Worm (Caenorhabditis elegans) whole organism, L1 larva: ENCODE measurements around the gene str-139.

Experiments used
- C34B4.2 ChIP-seq: sonication (generic microtip); optimal IDR thresholded peaks from 2 replicates; lab custom pipeline; 2017; ENCODE audit warnings: mild to moderate bottlenecking, missing genetic modification characterization, missing compliant biosample characterization
- F16B12.6 ChIP-seq: fragments of 150-350 bp; optimal IDR thresholded peaks from 2 replicates; lab custom pipeline; 2014; ENCODE audit warnings: missing biosample characterization, missing genetic modification characterization
- Y116A8C.19 ChIP-seq: sonication (generic microtip); optimal IDR thresholded peaks from 2 replicates; lab custom pipeline; 2016; ENCODE audit warnings: missing compliant biosample characterization, missing genetic modification characterization, borderline replicate concordance
- aha-1 ChIP-seq: fragments of 150-350 bp; optimal IDR thresholded peaks from 2 replicates; lab custom pipeline; 2014; ENCODE audit warnings: missing biosample characterization, missing genetic modification characterization
- alr-1 ChIP-seq: fragments of 200-800 bp; sonication (Bioruptor generic); optimal IDR thresholded peaks from 2 replicates; lab custom pipeline; 2018; ENCODE audit warnings: borderline replicate concordance, mild to moderate bottlenecking, missing genetic modification characterization, missing compliant biosample characterization
- blmp-1 ChIP-seq: fragments of 150-350 bp; optimal IDR thresholded peaks from 2 replicates; lab custom pipeline; 2014; ENCODE audit warnings: missing biosample characterization, missing genetic modification characterization
- ceh-63 ChIP-seq: fragments of 200-800 bp; sonication (Bioruptor generic); optimal IDR thresholded peaks from 2 replicates; lab custom pipeline; 2018; ENCODE audit warnings: mild to moderate bottlenecking, missing genetic modification characterization, missing compliant biosample characterization
- ceh-82 ChIP-seq, 3 experiments: fragments of 150-350 bp in 1 of 3; sonication (generic microtip) in 2 of 3; optimal IDR thresholded peaks; 2 replicates each; lab custom pipeline; 2014 to 2017; ENCODE audit warnings: missing biosample characterization in 3 of 3, missing genetic modification characterization in 3 of 3
- ceh-90 ChIP-seq: sonication (generic microtip); optimal IDR thresholded peaks from 2 replicates; lab custom pipeline; 2016; ENCODE audit warnings: missing genetic modification characterization, missing compliant biosample characterization
- efl-1 ChIP-seq, 4 experiments: fragments of 150-350 bp; optimal IDR thresholded peaks in 3 of 4; peaks in 1 of 4; 1 replicate in 1 of 4; 2 replicates in 3 of 4; lab custom pipeline; 2014; ENCODE audit warnings: missing biosample characterization in 2 of 4, missing genetic modification characterization in 2 of 4, missing genetic modification reagents in 2 of 4
- egl-27 ChIP-seq, 2 experiments: fragments of 150-350 bp in 1 of 2; sonication (generic microtip); optimal IDR thresholded peaks; 3 replicates each; lab custom pipeline; 2017 to 2018; ENCODE audit warnings: missing biosample characterization in 2 of 2, missing genetic modification characterization in 2 of 2, missing genetic modification reagents in 2 of 2
- elt-2 ChIP-seq: sonication (generic microtip); optimal IDR thresholded peaks from 2 replicates; lab custom pipeline; 2016; ENCODE audit warnings: missing genetic modification characterization, mild to moderate bottlenecking, inconsistent platforms, missing compliant biosample characterization, missing genetic modification reagents
- elt-3 ChIP-seq, 6 experiments: fragments of 150-350 bp in 1 of 6; sonication (generic microtip); optimal IDR thresholded peaks; 2 replicates each; lab custom pipeline; 2017 to 2018; ENCODE audit warnings: missing biosample characterization in 6 of 6, missing genetic modification characterization in 6 of 6, inconsistent platforms in 1 of 6
- ets-5 ChIP-seq: fragments of 200-800 bp; sonication (Bioruptor generic); IDR thresholded peaks from 2 replicates; pipeline ENCODE4 v1.3.6; 2022; ENCODE audit warnings: missing genetic modification characterization, missing compliant biosample characterization
- fkh-4 ChIP-seq: sonication (generic microtip); optimal IDR thresholded peaks from 2 replicates; lab custom pipeline; 2016; ENCODE audit warnings: missing compliant biosample characterization, missing genetic modification characterization, borderline replicate concordance
- fos-1 ChIP-seq: fragments of 150-350 bp; optimal IDR thresholded peaks from 2 replicates; lab custom pipeline; 2014; ENCODE audit warnings: missing biosample characterization, missing genetic modification characterization
- grh-1 ChIP-seq: fragments of 200-800 bp; sonication (Bioruptor generic); IDR thresholded peaks from 2 replicates; pipeline ENCODE4 v1.3.6; 2022; ENCODE audit warnings: missing genetic modification reagents, missing genetic modification characterization, missing compliant biosample characterization
- hlh-4 ChIP-seq: sonication (generic microtip); optimal IDR thresholded peaks from 2 replicates; lab custom pipeline; 2016; ENCODE audit warnings: mild to moderate bottlenecking, missing genetic modification characterization, missing compliant biosample characterization
- hpl-2 ChIP-seq: fragments of 150-350 bp; optimal IDR thresholded peaks from 2 replicates; lab custom pipeline; 2014; ENCODE audit warnings: missing biosample characterization, missing genetic modification reagents, missing genetic modification characterization
- irx-1 ChIP-seq: sonication (generic microtip); optimal IDR thresholded peaks from 2 replicates; lab custom pipeline; 2016; ENCODE audit warnings: missing genetic modification characterization, missing compliant biosample characterization
- jun-1 ChIP-seq: fragments of 150-350 bp; optimal IDR thresholded peaks from 2 replicates; lab custom pipeline; 2014; ENCODE audit warnings: missing biosample characterization, missing genetic modification reagents, missing genetic modification characterization
- lin-14 ChIP-seq: fragments of 200-800 bp; sonication (Bioruptor generic); optimal IDR thresholded peaks from 2 replicates; lab custom pipeline; 2018; ENCODE audit warnings: mild to moderate bottlenecking, missing genetic modification characterization, moderate library complexity, missing compliant biosample characterization
- lin-35 ChIP-seq, 2 experiments: fragments of 150-350 bp; optimal IDR thresholded peaks; 2 replicates each; lab custom pipeline; 2014; ENCODE audit warnings: missing biosample characterization in 2 of 2, missing genetic modification characterization in 2 of 2, missing genetic modification reagents in 2 of 2
- lir-3 ChIP-seq: sonication (generic microtip); optimal IDR thresholded peaks from 2 replicates; lab custom pipeline; 2016; ENCODE audit warnings: mild to moderate bottlenecking, missing genetic modification characterization, moderate library complexity, missing compliant biosample characterization; ENCODE audit not compliant: poor library complexity
- lsy-2 ChIP-seq, 2 experiments: fragments of 150-350 bp; optimal IDR thresholded peaks; 2 replicates each; lab custom pipeline; 2014; ENCODE audit warnings: missing biosample characterization in 2 of 2, missing genetic modification characterization in 2 of 2
- mab-9 ChIP-seq: fragments of 200-800 bp; sonication (Bioruptor generic); IDR thresholded peaks from 2 replicates; pipeline ENCODE4 v1.3.6; 2022; ENCODE audit warnings: missing genetic modification reagents, missing genetic modification characterization, missing compliant biosample characterization
- mep-1 ChIP-seq: fragments of 150-350 bp; optimal IDR thresholded peaks from 2 replicates; lab custom pipeline; 2014; ENCODE audit warnings: missing biosample characterization, missing genetic modification characterization
- nhr-11 ChIP-seq: fragments of 150-350 bp; optimal IDR thresholded peaks from 2 replicates; lab custom pipeline; 2014; ENCODE audit warnings: missing biosample characterization, missing genetic modification characterization
- nhr-20 ChIP-seq: sonication (generic microtip); optimal IDR thresholded peaks from 2 replicates; lab custom pipeline; 2016; ENCODE audit warnings: mild to moderate bottlenecking, missing genetic modification characterization, missing compliant biosample characterization
- nhr-237 ChIP-seq: fragments of 150-350 bp; optimal IDR thresholded peaks from 2 replicates; lab custom pipeline; 2014; ENCODE audit warnings: missing biosample characterization, missing genetic modification characterization
- nhr-47 ChIP-seq: sonication (generic microtip); optimal IDR thresholded peaks from 2 replicates; lab custom pipeline; 2016; ENCODE audit warnings: mild to moderate bottlenecking, missing genetic modification characterization, moderate library complexity, missing compliant biosample characterization
- nhr-71 ChIP-seq: sonication (generic microtip); optimal IDR thresholded peaks from 2 replicates; lab custom pipeline; 2016; ENCODE audit warnings: mild to moderate bottlenecking, missing genetic modification characterization, moderate library complexity, missing compliant biosample characterization
- nhr-76 ChIP-seq: sonication (generic microtip); optimal IDR thresholded peaks from 2 replicates; lab custom pipeline; 2017; ENCODE audit warnings: missing biosample characterization, missing genetic modification characterization
- nhr-90 ChIP-seq: sonication (generic microtip); optimal IDR thresholded peaks from 2 replicates; lab custom pipeline; 2016; ENCODE audit warnings: mild to moderate bottlenecking, missing genetic modification characterization, missing compliant biosample characterization; ENCODE audit not compliant: poor library complexity
- pax-3 ChIP-seq: fragments of 200-800 bp; sonication (Bioruptor generic); optimal IDR thresholded peaks from 2 replicates; lab custom pipeline; 2018; ENCODE audit warnings: mild to moderate bottlenecking, missing genetic modification characterization, moderate library complexity, missing compliant biosample characterization
- rnt-1 ChIP-seq: sonication (generic microtip); optimal IDR thresholded peaks from 2 replicates; lab custom pipeline; 2016; ENCODE audit warnings: mild to moderate bottlenecking, missing genetic modification characterization, moderate library complexity, missing compliant biosample characterization
- snpc-4 ChIP-seq: fragments of 150-350 bp; optimal IDR thresholded peaks from 2 replicates; lab custom pipeline; 2014; ENCODE audit warnings: missing biosample characterization, missing genetic modification characterization
- snu-23 ChIP-seq: sonication (generic microtip); optimal IDR thresholded peaks from 2 replicates; lab custom pipeline; 2016; ENCODE audit warnings: missing genetic modification characterization, missing compliant biosample characterization
- sox-4 ChIP-seq: sonication (generic microtip); optimal IDR thresholded peaks from 2 replicates; lab custom pipeline; 2016; ENCODE audit warnings: missing genetic modification characterization, missing compliant biosample characterization
- sptf-1 ChIP-seq: fragments of 150-350 bp; optimal IDR thresholded peaks from 2 replicates; lab custom pipeline; 2014; ENCODE audit warnings: missing biosample characterization, missing genetic modification characterization
- sup-37 ChIP-seq: fragments of 200-800 bp; sonication (Bioruptor generic); optimal IDR thresholded peaks from 2 replicates; lab custom pipeline; 2018; ENCODE audit warnings: mild to moderate bottlenecking, missing genetic modification characterization, missing compliant biosample characterization
- swsn-7 ChIP-seq: sonication (generic microtip); optimal IDR thresholded peaks from 2 replicates; lab custom pipeline; 2016; ENCODE audit warnings: missing genetic modification characterization, missing compliant biosample characterization
- tlp-1 ChIP-seq: fragments of 150-350 bp; optimal IDR thresholded peaks from 2 replicates; lab custom pipeline; 2014; ENCODE audit warnings: missing biosample characterization, missing genetic modification characterization
- unc-98 ChIP-seq: fragments of 200-800 bp; sonication (Bioruptor generic); IDR thresholded peaks from 2 replicates; pipeline ENCODE4 v1.3.6; 2022; ENCODE audit warnings: missing genetic modification characterization, missing compliant biosample characterization
- xbp-1 ChIP-seq: sonication (generic microtip); optimal IDR thresholded peaks from 2 replicates; lab custom pipeline; 2016; ENCODE audit warnings: missing genetic modification characterization, missing compliant biosample characterization
- zag-1 ChIP-seq: fragments of 150-350 bp; optimal IDR thresholded peaks from 2 replicates; lab custom pipeline; 2014; ENCODE audit warnings: missing biosample characterization, missing genetic modification characterization
- ztf-4 ChIP-seq: fragments of 150-350 bp; optimal IDR thresholded peaks from 2 replicates; lab custom pipeline; 2014; ENCODE audit warnings: missing biosample characterization, missing genetic modification characterization

str-139 gene

ce11 chrV:8043664-8044063 lies 18.3 kb downstream of the str-139 start:
- peak; percentile 28 for TF ChIP-seq snu-23 (GFP tag; lab: Kevin White, UChicago)
- no peak for TF ChIP-seq rnt-1 (tag; lab: Kevin White, UChicago)
- TF ChIP-seq nhr-20 (tag; lab: Kevin White, UChicago): peak; percentile 35
- TF ChIP-seq blmp-1 (tag; lab: Kevin White, UChicago): peak; percentile 92
- TF ChIP-seq Y116A8C.19 (tag; lab: Kevin White, UChicago): no peak
- TF ChIP-seq tlp-1 (tag; lab: Kevin White, UChicago): no peak
- no peak for TF ChIP-seq sptf-1 (tag; lab: Kevin White, UChicago)
- TF ChIP-seq egl-27 (tag; optimal IDR thresholded peaks at IDR 0.05; lab: Kevin White, UChicago): no peak
- peak; percentile 38 for TF ChIP-seq mep-1 (tag; lab: Kevin White, UChicago)
- TF ChIP-seq ceh-90 (tag; lab: Kevin White, UChicago): no peak
- TF ChIP-seq elt-3 (tag; optimal IDR thresholded peaks at IDR 0.05; lab: Kevin White, UChicago): peak in 2 of 6 experiments; percentile 33 to 36
- TF ChIP-seq lin-14 (GFP tag; lab: Kevin White, UChicago): peak; percentile 62
- TF ChIP-seq nhr-11 (tag; lab: Kevin White, UChicago): no peak
- no peak for TF ChIP-seq F16B12.6 (tag; lab: Kevin White, UChicago)
- TF ChIP-seq nhr-71 (tag; lab: Kevin White, UChicago): peak; percentile 15
- TF ChIP-seq efl-1 (optimal IDR thresholded peaks at IDR 0.05; lab: Kevin White, UChicago): no peak
- peak in 1 of 2 experiments; percentile 41 for TF ChIP-seq efl-1 (GFP tag; optimal IDR thresholded peaks at IDR 0.05 in 1 of 2; lab: Kevin White, UChicago)
- no peak for TF ChIP-seq nhr-90 (tag; lab: Kevin White, UChicago)

- TF ChIP-seq ceh-63: no peak
- no peak for TF ChIP-seq aha-1 (tag; lab: Kevin White, UChicago)
- no peak for TF ChIP-seq pax-3 (tag; lab: Kevin White, UChicago)
- TF ChIP-seq fos-1 (tag; lab: Kevin White, UChicago): no peak
- TF ChIP-seq F16B12.6 (tag; lab: Kevin White, UChicago): no peak
- no peak for TF ChIP-seq sox-4
- TF ChIP-seq nhr-47 (tag; lab: Kevin White, UChicago): no peak
- TF ChIP-seq efl-1 (optimal IDR thresholded peaks at IDR 0.05; lab: Kevin White, UChicago): no peak
- peak in 1 of 2 experiments; percentile 90 for TF ChIP-seq efl-1 (GFP tag; optimal IDR thresholded peaks at IDR 0.05 in 1 of 2; lab: Kevin White, UChicago)
- no peak for TF ChIP-seq egl-27 (tag; optimal IDR thresholded peaks at IDR 0.05; lab: Kevin White, UChicago)
- TF ChIP-seq lir-3 (tag; lab: Kevin White, UChicago): no peak
- no peak for TF ChIP-seq hlh-4
- TF ChIP-seq ceh-82 (tag; optimal IDR thresholded peaks at IDR 0.05; lab: Kevin White, UChicago): no peak
- no peak for TF ChIP-seq fkh-4 (tag; lab: Kevin White, UChicago)
- no peak for TF ChIP-seq irx-1
- peak; percentile 36 for TF ChIP-seq lin-14 (GFP tag; lab: Kevin White, UChicago)
- TF ChIP-seq nhr-76: no peak
- TF ChIP-seq nhr-90 (tag; lab: Kevin White, UChicago): no peak
- TF ChIP-seq zag-1 (tag; lab: Kevin White, UChicago): no peak
- no peak for TF ChIP-seq sup-37 (GFP tag; lab: Kevin White, UChicago)
- no peak for TF ChIP-seq ztf-4 (tag; lab: Kevin White, UChicago)
- no peak for TF ChIP-seq nhr-237 (tag; lab: Kevin White, UChicago)
- peak; percentile 60 for TF ChIP-seq grh-1
- no peak for TF ChIP-seq xbp-1 (tag; lab: Kevin White, UChicago)
- TF ChIP-seq alr-1 (tag; lab: Kevin White, UChicago): no peak
- no peak for TF ChIP-seq ets-5 (GFP tag; lab: Robert Waterston, UW)
- TF ChIP-seq elt-2 (tag; lab: Kevin White, UChicago): no peak
- peak; percentile 2 for TF ChIP-seq nhr-20 (tag; lab: Kevin White, UChicago)
- TF ChIP-seq hpl-2 (GFP tag; lab: Kevin White, UChicago): no peak
- TF ChIP-seq mab-9 (GFP tag; lab: Robert Waterston, UW): no peak
- no peak for TF ChIP-seq blmp-1 (tag; lab: Kevin White, UChicago)
- TF ChIP-seq elt-3 (tag; optimal IDR thresholded peaks at IDR 0.05; lab: Kevin White, UChicago): no peak
- no peak for TF ChIP-seq unc-98 (GFP tag; lab: Robert Waterston, UW)
- TF ChIP-seq jun-1 (tag; lab: Kevin White, UChicago): no peak
- no peak for TF ChIP-seq lsy-2 (tag; optimal IDR thresholded peaks at IDR 0.05; lab: Kevin White, UChicago)
- TF ChIP-seq sptf-1 (tag; lab: Kevin White, UChicago): no peak
- TF ChIP-seq C34B4.2 (tag; lab: Kevin White, UChicago): no peak
- TF ChIP-seq snu-23 (GFP tag; lab: Kevin White, UChicago): no peak
- TF ChIP-seq nhr-71 (tag; lab: Kevin White, UChicago): no peak
- TF ChIP-seq rnt-1 (tag; lab: Kevin White, UChicago): no peak
- no peak for TF ChIP-seq snpc-4 (tag; lab: Kevin White, UChicago)
- TF ChIP-seq swsn-7: no peak
- TF ChIP-seq lin-35 (GFP tag; optimal IDR thresholded peaks at IDR 0.05; lab: Kevin White, UChicago): peak in 1 of 2 experiments; percentile 12
These were observed 20.6 kb downstream of the str-139 start for ce11 chrV:8041336-8041868.
